Fruit fly (Drosophila melanogaster) whole organism, embryonic: ENCODE results near the gene CG31131.

Experiments used
- Abd-B ChIP-seq: fragments of 200-800 bp; sonication (Bioruptor generic); optimal IDR thresholded peaks from 2 replicates; lab custom pipeline; 2018; ENCODE audit warnings: missing biosample characterization, mild to moderate bottlenecking, missing genetic modification characterization, moderate library complexity
- Asciz ChIP-seq: fragments of 200-800 bp; sonication (Bioruptor generic); optimal IDR thresholded peaks from 2 replicates; lab custom pipeline; 2017; ENCODE audit warnings: missing biosample characterization, mild to moderate bottlenecking, missing genetic modification characterization, missing genetic modification reagents
- Blimp-1 ChIP-seq: fragments of 200-800 bp; sonication (Bioruptor generic); optimal IDR thresholded peaks from 3 replicates; lab custom pipeline; 2018; ENCODE audit warnings: missing biosample characterization, missing genetic modification characterization, mild to moderate bottlenecking, moderate library complexity, missing genetic modification reagents
- CG10654 ChIP-seq: fragments of 200-800 bp; sonication (Bioruptor generic); optimal IDR thresholded peaks from 2 replicates; lab custom pipeline; 2016; ENCODE audit warnings: missing biosample characterization, missing genetic modification characterization
- CG10959 ChIP-seq: fragments of 200-800 bp; sonication (Bioruptor generic); IDR thresholded peaks from 2 replicates; pipeline ENCODE4 v1.3.6; 2022; ENCODE audit warnings: missing biosample characterization, missing genetic modification characterization
- CG11085 ChIP-seq: fragments of 200-800 bp; sonication (Bioruptor generic); IDR thresholded peaks from 2 replicates; pipeline ENCODE4 v1.3.6; 2022; ENCODE audit warnings: missing biosample characterization, missing genetic modification characterization
- CG11456 ChIP-seq: fragments of 200-800 bp; sonication (Bioruptor generic); IDR thresholded peaks from 3 replicates; pipeline ENCODE4 v1.3.6; 2022; ENCODE audit warnings: missing biosample characterization, missing genetic modification characterization
- CG12769 ChIP-seq: fragments of 200-800 bp; sonication (Bioruptor generic); optimal IDR thresholded peaks from 2 replicates; lab custom pipeline; 2019; ENCODE audit warnings: missing biosample characterization, mild to moderate bottlenecking, missing genetic modification characterization, moderate library complexity
- CG13894 ChIP-seq: fragments of 200-800 bp; sonication (Bioruptor generic); optimal IDR thresholded peaks from 3 replicates; lab custom pipeline; 2018; ENCODE audit warnings: missing biosample characterization, mild to moderate bottlenecking, missing genetic modification characterization, moderate library complexity
- CG14965 ChIP-seq: fragments of 200-800 bp; sonication (Bioruptor generic); optimal IDR thresholded peaks from 2 replicates; lab custom pipeline; 2016; ENCODE audit warnings: missing biosample characterization, missing genetic modification characterization, borderline replicate concordance
- CG1603 ChIP-seq: fragments of 200-800 bp; sonication (Bioruptor generic); optimal IDR thresholded peaks from 2 replicates; lab custom pipeline; 2019; ENCODE audit warnings: missing biosample characterization, mild to moderate bottlenecking, missing genetic modification characterization, moderate library complexity
- CG18619 ChIP-seq: fragments of 200-800 bp; sonication (Bioruptor generic); optimal IDR thresholded peaks from 3 replicates; lab custom pipeline; 2017; ENCODE audit warnings: missing biosample characterization, mild to moderate bottlenecking, missing genetic modification characterization
- CG2120 ChIP-seq: fragments of 200-800 bp; sonication (Bioruptor generic); optimal IDR thresholded peaks from 3 replicates; lab custom pipeline; 2016; ENCODE audit warnings: missing biosample characterization, missing genetic modification characterization
- CG31441 ChIP-seq: fragments of 200-800 bp; sonication (Bioruptor generic); IDR thresholded peaks from 2 replicates; pipeline ENCODE4 v1.3.6; 2022; ENCODE audit warnings: missing biosample characterization, missing genetic modification characterization
- CG33557 ChIP-seq: fragments of 200-800 bp; sonication (Bioruptor generic); optimal IDR thresholded peaks from 2 replicates; lab custom pipeline; 2019; ENCODE audit warnings: missing biosample characterization, mild to moderate bottlenecking, missing genetic modification characterization, moderate library complexity
- CG4854 ChIP-seq: fragments of 200-800 bp; sonication (Bioruptor generic); optimal IDR thresholded peaks from 2 replicates; lab custom pipeline; 2016; ENCODE audit warnings: missing biosample characterization, missing genetic modification characterization, inconsistent platforms
- CG5245 ChIP-seq: fragments of 200-800 bp; sonication (Bioruptor generic); optimal IDR thresholded peaks from 3 replicates; lab custom pipeline; 2016; ENCODE audit warnings: missing biosample characterization, missing genetic modification characterization
- CG6791 ChIP-seq: fragments of 200-800 bp; sonication (Bioruptor generic); IDR thresholded peaks from 3 replicates; pipeline ENCODE4 v1.3.6; 2022; ENCODE audit warnings: missing biosample characterization, missing genetic modification characterization; ENCODE audit not compliant: partially characterized antibody
- CG7271 ChIP-seq: fragments of 200-800 bp; sonication (Bioruptor generic); optimal IDR thresholded peaks from 2 replicates; lab custom pipeline; 2018; ENCODE audit warnings: missing biosample characterization, mild to moderate bottlenecking, missing genetic modification characterization, moderate library complexity
- D ChIP-seq, 2 experiments: fragments of 200-800 bp in 1 of 2; fragments of >200 bp in 1 of 2; sonication (Bioruptor generic) in 1 of 2; optimal IDR thresholded peaks; 2 replicates in 1 of 2; 3 replicates in 1 of 2; lab custom pipeline; 2017; ENCODE audit warnings: mild to moderate bottlenecking in 1 of 2, missing biosample characterization in 1 of 2, missing genetic modification characterization in 1 of 2, missing genetic modification reagents in 1 of 2
- HLH4C ChIP-seq: fragments of 200-800 bp; sonication (Bioruptor generic); IDR thresholded peaks from 3 replicates; pipeline ENCODE4 v1.3.6; 2022; ENCODE audit warnings: missing biosample characterization, missing genetic modification characterization; ENCODE audit not compliant: partially characterized antibody
- Hsf ChIP-seq: fragments of 200-800 bp; sonication (Bioruptor generic); optimal IDR thresholded peaks from 3 replicates; lab custom pipeline; 2016; ENCODE audit warnings: missing biosample characterization, missing genetic modification characterization
- Mad ChIP-seq: fragments of 200-800 bp; sonication (Bioruptor generic); optimal IDR thresholded peaks from 2 replicates; lab custom pipeline; 2016; ENCODE audit warnings: missing biosample characterization, missing genetic modification characterization
- Meics ChIP-seq: fragments of 200-800 bp; sonication (Bioruptor generic); optimal IDR thresholded peaks from 2 replicates; lab custom pipeline; 2017; ENCODE audit warnings: missing biosample characterization, mild to moderate bottlenecking, missing genetic modification characterization
- Myb ChIP-seq: fragments of 200-800 bp; sonication (Bioruptor generic); optimal IDR thresholded peaks from 2 replicates; lab custom pipeline; 2016; ENCODE audit warnings: missing biosample characterization, missing genetic modification characterization
- NK7.1 ChIP-seq: fragments of 200-800 bp; sonication (Bioruptor generic); optimal IDR thresholded peaks from 3 replicates; lab custom pipeline; 2016; ENCODE audit warnings: missing biosample characterization, missing genetic modification characterization
- Nf-YA ChIP-seq: fragments of 200-800 bp; sonication (Bioruptor generic); IDR thresholded peaks from 2 replicates; pipeline ENCODE4 v1.3.6; 2022; ENCODE audit warnings: missing biosample characterization, missing genetic modification characterization
- Vsx1 ChIP-seq: fragments of 200-800 bp; sonication (Bioruptor generic); optimal IDR thresholded peaks from 2 replicates; lab custom pipeline; 2017; ENCODE audit warnings: missing biosample characterization, mild to moderate bottlenecking, missing genetic modification characterization, missing genetic modification reagents
- abd-A ChIP-seq: fragments of 200-800 bp; sonication (Bioruptor generic); optimal IDR thresholded peaks from 3 replicates; lab custom pipeline; 2019; ENCODE audit warnings: missing biosample characterization, mild to moderate bottlenecking, missing genetic modification characterization, moderate library complexity
- bab2 ChIP-seq: fragments of 200-800 bp; sonication (Bioruptor generic); optimal IDR thresholded peaks from 2 replicates; lab custom pipeline; 2016; ENCODE audit warnings: missing biosample characterization, missing genetic modification characterization
- bsh ChIP-seq, 2 experiments: fragments of 200-800 bp; sonication (Bioruptor generic); optimal IDR thresholded peaks; 2 replicates each; lab custom pipeline; 2017 to 2018; ENCODE audit warnings: mild to moderate bottlenecking in 2 of 2, missing biosample characterization in 2 of 2, missing genetic modification characterization in 2 of 2, moderate library complexity in 1 of 2
- ci ChIP-seq: fragments of 200-800 bp; sonication (Bioruptor generic); IDR thresholded peaks from 3 replicates; pipeline ENCODE4 v1.3.6; 2022; ENCODE audit warnings: missing biosample characterization, missing genetic modification characterization
- disco-r ChIP-seq: fragments of 200-800 bp; sonication (Bioruptor generic); optimal IDR thresholded peaks from 2 replicates; lab custom pipeline; 2016; ENCODE audit warnings: missing biosample characterization, missing genetic modification characterization
- dmrt99B ChIP-seq: fragments of 200-800 bp; sonication (Bioruptor generic); optimal IDR thresholded peaks from 2 replicates; lab custom pipeline; 2018; ENCODE audit warnings: missing biosample characterization, mild to moderate bottlenecking, missing genetic modification characterization, moderate library complexity
- dysf ChIP-seq: fragments of 200-800 bp; sonication (Bioruptor generic); IDR thresholded peaks from 3 replicates; pipeline ENCODE4 v1.3.6; 2022; ENCODE audit warnings: missing biosample characterization, missing genetic modification characterization
- emc ChIP-seq: fragments of 200-800 bp; sonication (Bioruptor generic); optimal IDR thresholded peaks from 2 replicates; lab custom pipeline; 2016; ENCODE audit warnings: missing biosample characterization, missing genetic modification characterization
- fd3F ChIP-seq: fragments of 200-800 bp; sonication (Bioruptor generic); optimal IDR thresholded peaks from 2 replicates; lab custom pipeline; 2018; ENCODE audit warnings: missing biosample characterization, mild to moderate bottlenecking, missing genetic modification characterization, moderate library complexity
- hb ChIP-seq: fragments of 200-800 bp; sonication (Bioruptor generic); IDR thresholded peaks from 3 replicates; pipeline ENCODE4 v1.3.6; 2022; ENCODE audit warnings: missing biosample characterization, missing genetic modification characterization; ENCODE audit not compliant: partially characterized antibody
- ind ChIP-seq: fragments of 200-800 bp; sonication (Bioruptor generic); optimal IDR thresholded peaks from 3 replicates; lab custom pipeline; 2016; ENCODE audit warnings: missing biosample characterization, missing genetic modification characterization
- knrl ChIP-seq: fragments of 200-800 bp; sonication (Bioruptor generic); IDR thresholded peaks from 3 replicates; pipeline ENCODE4 v1.3.6; 2022; ENCODE audit warnings: missing biosample characterization, missing genetic modification characterization; ENCODE audit not compliant: partially characterized antibody
- lab ChIP-seq: fragments of 200-800 bp; sonication (Bioruptor generic); optimal IDR thresholded peaks from 3 replicates; lab custom pipeline; 2017; ENCODE audit warnings: missing biosample characterization, missing genetic modification characterization, mild to moderate bottlenecking, moderate library complexity, missing genetic modification reagents
- oc ChIP-seq: fragments of 200-800 bp; sonication (Bioruptor generic); optimal IDR thresholded peaks from 2 replicates; lab custom pipeline; 2018; ENCODE audit warnings: missing biosample characterization, mild to moderate bottlenecking, missing genetic modification characterization, moderate library complexity
- pros ChIP-seq: fragments of 200-800 bp; sonication (Bioruptor generic); optimal IDR thresholded peaks from 3 replicates; lab custom pipeline; 2019; ENCODE audit warnings: missing biosample characterization, mild to moderate bottlenecking, missing genetic modification characterization, moderate library complexity
- pzg ChIP-seq: fragments of 200-800 bp; sonication (Bioruptor generic); optimal IDR thresholded peaks from 3 replicates; lab custom pipeline; 2018; ENCODE audit warnings: missing biosample characterization, mild to moderate bottlenecking, missing genetic modification characterization, moderate library complexity
- rib ChIP-seq: fragments of 200-800 bp; sonication (Bioruptor generic); IDR thresholded peaks from 2 replicates; pipeline ENCODE4 v1.3.6; 2022; ENCODE audit warnings: missing biosample characterization, missing genetic modification characterization
- stc ChIP-seq: fragments of 200-800 bp; sonication (Bioruptor generic); IDR thresholded peaks from 2 replicates; pipeline ENCODE4 v1.3.6; 2022; ENCODE audit warnings: missing biosample characterization, missing genetic modification characterization
- trh ChIP-seq: fragments of 200-800 bp; sonication (Bioruptor generic); optimal IDR thresholded peaks from 2 replicates; lab custom pipeline; 2016; ENCODE audit warnings: missing biosample characterization, missing genetic modification characterization
- wek ChIP-seq: fragments of 200-800 bp; sonication (Bioruptor generic); optimal IDR thresholded peaks from 3 replicates; lab custom pipeline; 2018; ENCODE audit warnings: missing biosample characterization, mild to moderate bottlenecking, missing genetic modification characterization, moderate library complexity
- zfh1 ChIP-seq: fragments of 200-800 bp; sonication (Bioruptor generic); IDR thresholded peaks from 3 replicates; pipeline ENCODE4 v1.3.6; 2022; ENCODE audit warnings: missing biosample characterization, missing genetic modification characterization

Gene CG31131

dm6 chr3R:27948421-27948906 is 14.6 kb downstream of the CG31131 start, which contains the start of gene Gp93 (continued):
- no peak for TF ChIP-seq lab
- TF ChIP-seq CG1603 (tag; lab: Kevin White, UChicago) = peak; percentile 35
- peak; percentile 61 for TF ChIP-seq Abd-B (GFP tag; lab: Kevin White, UChicago)
- TF ChIP-seq stc (GFP tag; lab: Robert Waterston, UW) = peak; percentile 40; the same call in 1 of the 2 replicates
- no peak for TF ChIP-seq NK7.1 (GFP tag; lab: Kevin White, UChicago)
- no peak for TF ChIP-seq rib (GFP tag; lab: Robert Waterston, UW)
- TF ChIP-seq Mad (GFP tag; lab: Kevin White, UChicago) = no peak
- no peak for TF ChIP-seq hb (GFP tag; lab: Robert Waterston, UW)
- TF ChIP-seq CG6791 (GFP tag; lab: Robert Waterston, UW) = no peak
- TF ChIP-seq CG10654 (GFP tag; lab: Kevin White, UChicago) = no peak
- TF ChIP-seq CG7271 (tag; lab: Kevin White, UChicago) = no peak
- no peak for TF ChIP-seq CG14965 (GFP tag; lab: Kevin White, UChicago)
- TF ChIP-seq CG13894 = no peak
- peak; percentile 39 for TF ChIP-seq bab2 (GFP tag; lab: Kevin White, UChicago)
- TF ChIP-seq zfh1 (GFP tag; lab: Robert Waterston, UW) = peak; percentile 74; the same call in 2 of the 3 replicates
- peak; percentile 57 for TF ChIP-seq CG2120
- no peak for TF ChIP-seq CG4854 (GFP tag; lab: Kevin White, UChicago)
- TF ChIP-seq emc (GFP tag; lab: Kevin White, UChicago) = no peak
- 0 out of 3 replicates have a peak, but pooled peaks have one; percentile 43 for TF ChIP-seq CG11456 (GFP tag; lab: Robert Waterston, UW)
- peak; percentile 42 for TF ChIP-seq fd3F
- TF ChIP-seq CG31441 (GFP tag; lab: Robert Waterston, UW) = no peak; the same call in 1 of the 2 replicates
- no peak for TF ChIP-seq pros (GFP tag; lab: Kevin White, UChicago)
- peak; percentile 53 for TF ChIP-seq Meics (GFP tag; lab: Kevin White, UChicago)
- TF ChIP-seq Myb = no peak
- TF ChIP-seq dmrt99B (tag; lab: Kevin White, UChicago) = no peak
- no peak for TF ChIP-seq CG12769 (tag; lab: Kevin White, UChicago)
- peak; percentile 56 for TF ChIP-seq CG11085 (GFP tag; lab: Robert Waterston, UW)
- TF ChIP-seq disco-r (GFP tag; lab: Kevin White, UChicago) = no peak
- TF ChIP-seq dysf = peak; percentile 72
- no peak for TF ChIP-seq CG5245
- no peak for TF ChIP-seq Vsx1 (GFP tag; lab: Kevin White, UChicago)
- no peak for TF ChIP-seq Blimp-1 (GFP tag; lab: Kevin White, UChicago)
- peak; percentile 20 to 53 for TF ChIP-seq bsh (GFP tag; optimal IDR thresholded peaks at IDR 0.05; lab: Kevin White, UChicago)
- no peak; the same call in 2 of the 3 replicates for TF ChIP-seq HLH4C (GFP tag; lab: Robert Waterston, UW)
- peak; percentile 76; the same call in 2 of the 3 replicates for TF ChIP-seq ci (GFP tag; lab: Robert Waterston, UW)
- no peak for TF ChIP-seq wek (GFP tag; lab: Kevin White, UChicago)
- TF ChIP-seq CG10959 (GFP tag; lab: Robert Waterston, UW) = no peak
- no peak for TF ChIP-seq oc (tag; lab: Kevin White, UChicago)
- TF ChIP-seq Nf-YA (GFP tag; lab: Robert Waterston, UW) = no peak
- no peak for TF ChIP-seq knrl
- no peak for TF ChIP-seq trh (GFP tag; lab: Kevin White, UChicago)
- TF ChIP-seq pzg (GFP tag; lab: Kevin White, UChicago) = peak; percentile 48
- TF ChIP-seq CG33557 (GFP tag; lab: Kevin White, UChicago) = peak; percentile 45
- TF ChIP-seq CG18619 (GFP tag; lab: Kevin White, UChicago) = peak; percentile 54
- TF ChIP-seq Asciz (GFP tag; lab: Kevin White, UChicago) = no peak
- TF ChIP-seq D (optimal IDR thresholded peaks at IDR 0.05; lab: Kevin White, UChicago) = no peak
- no peak for TF ChIP-seq D (GFP tag; optimal IDR thresholded peaks at IDR 0.05; lab: Kevin White, UChicago)
- TF ChIP-seq ind (GFP tag; lab: Kevin White, UChicago) = no peak
- no peak for TF ChIP-seq abd-A
- peak; percentile 53 for TF ChIP-seq Hsf (GFP tag; lab: Kevin White, UChicago)
